Worm (Caenorhabditis elegans) whole organism, mixed stage, embryonic: ENCODE data around the gene R08D7.4.

Experiments
- ces-1 ChIP-seq: fragments of 150-350 bp; optimal IDR thresholded peaks from 2 replicates; lab custom pipeline; 2014; ENCODE audit warnings: missing biosample characterization, missing genetic modification reagents, missing genetic modification characterization
- cnd-1 ChIP-seq: fragments of 200-800 bp; sonication (Bioruptor generic); optimal IDR thresholded peaks from 2 replicates; lab custom pipeline; 2018; ENCODE audit warnings: mild to moderate bottlenecking, missing genetic modification characterization, missing compliant biosample characterization
- elt-3 ChIP-seq: fragments of 150-350 bp; optimal IDR thresholded peaks from 2 replicates; lab custom pipeline; 2014; ENCODE audit warnings: missing biosample characterization, missing genetic modification characterization
- lin-13 ChIP-seq: fragments of 150-350 bp; optimal IDR thresholded peaks from 2 replicates; lab custom pipeline; 2014; ENCODE audit warnings: missing biosample characterization, missing genetic modification characterization
- lin-32 ChIP-seq: fragments of 200-800 bp; sonication (Bioruptor generic); optimal IDR thresholded peaks from 2 replicates; lab custom pipeline; 2018; ENCODE audit warnings: mild to moderate bottlenecking, missing genetic modification characterization, missing compliant biosample characterization
- mab-5 ChIP-seq: fragments of 150-350 bp; optimal IDR thresholded peaks from 2 replicates; lab custom pipeline; 2014; ENCODE audit warnings: missing biosample characterization, missing genetic modification characterization
- nhr-12 ChIP-seq: fragments of 150-350 bp; optimal IDR thresholded peaks from 2 replicates; lab custom pipeline; 2014; ENCODE audit warnings: missing biosample characterization, missing genetic modification characterization
- nhr-237 ChIP-seq: fragments of 150-350 bp; optimal IDR thresholded peaks from 2 replicates; lab custom pipeline; 2014; ENCODE audit warnings: missing biosample characterization, missing genetic modification characterization
- unc-39 ChIP-seq: fragments of 150-350 bp; optimal IDR thresholded peaks from 2 replicates; lab custom pipeline; 2014; ENCODE audit warnings: missing biosample characterization, missing genetic modification characterization
- unc-62 ChIP-seq: fragments of 150-350 bp; optimal IDR thresholded peaks from 2 replicates; lab custom pipeline; 2014; ENCODE audit warnings: missing biosample characterization, missing genetic modification reagents, missing genetic modification characterization

ce11 chrIII:8983135-8983534, 11.4 kb downstream of the R08D7.4 start:
- no peak for TF ChIP-seq lin-32 (GFP tag; lab: Kevin White, UChicago)
- no peak for TF ChIP-seq mab-5 (tag; lab: Kevin White, UChicago)
- TF ChIP-seq nhr-12 (tag; lab: Kevin White, UChicago): no peak
- no peak for TF ChIP-seq lin-13 (tag; lab: Kevin White, UChicago)
- TF ChIP-seq unc-39 (tag; lab: Kevin White, UChicago): no peak
- TF ChIP-seq elt-3 (tag; lab: Kevin White, UChicago): no peak
- TF ChIP-seq ces-1 (GFP tag; lab: Kevin White, UChicago): no peak
- TF ChIP-seq unc-62: no peak
- no peak for TF ChIP-seq nhr-237 (tag; lab: Kevin White, UChicago)
- no peak for TF ChIP-seq cnd-1 (tag; lab: Kevin White, UChicago)
